Fruit fly (Drosophila melanogaster): ENCODE results near the gene CG3213.
A peak's percentile ranks its signal among the peaks of the same experiment; 100 is the strongest.

CG3213 gene

DNA sequence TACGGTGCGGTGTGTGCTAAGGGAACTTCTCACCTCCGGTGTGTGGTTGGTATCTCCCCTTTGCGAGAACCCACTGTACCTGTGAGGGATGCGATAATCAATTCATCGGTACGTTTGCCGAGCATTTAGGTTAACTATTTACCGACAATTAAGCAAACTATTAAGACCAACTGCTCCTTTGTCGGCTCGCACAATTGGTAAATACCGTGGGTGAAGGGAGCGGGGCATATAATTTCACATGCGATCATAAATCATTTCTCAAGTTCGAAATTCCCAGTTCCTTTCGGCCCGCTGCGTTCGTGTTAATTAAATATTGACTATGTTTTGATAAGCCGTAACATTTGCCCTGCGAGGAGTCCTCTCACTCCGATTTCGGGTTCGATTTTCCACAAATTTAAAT lies 29.4 kb upstream of the CG3213 start (continued):
- TF ChIP-seq zen (tag; optimal IDR thresholded peaks at IDR 0.05) (peak; percentile 41), B-H1 (GFP tag; IDR thresholded peaks at IDR 0.05) (no peak), CG1603 (tag; optimal IDR thresholded peaks at IDR 0.05) (peak; percentile 11), Dp (GFP tag; optimal IDR thresholded peaks at IDR 0.05) (no peak), CG2889 (GFP tag; IDR thresholded peaks at IDR 0.05) (no peak), CG8290 (GFP tag; optimal IDR thresholded peaks at IDR 0.05) (no peak), CG8290 (tag; optimal IDR thresholded peaks at IDR 0.05) (peak in 1 of 2 experiments; percentile 0), CG32532 (GFP tag; IDR thresholded peaks at IDR 0.05) (no peak), nerfin-1 (tag; optimal IDR thresholded peaks at IDR 0.05) (no peak), ken (GFP tag; IDR thresholded peaks at IDR 0.05) (no peak), CG34224 (GFP tag; IDR thresholded peaks at IDR 0.05; ENCODE audit: partially characterized antibody) (no peak), ap (GFP tag; IDR thresholded peaks at IDR 0.05) (no peak), Sox102F (GFP tag; optimal IDR thresholded peaks at IDR 0.05) (no peak), dm (GFP tag; optimal IDR thresholded peaks at IDR 0.05) (no peak), CG11398 (GFP tag; optimal IDR thresholded peaks at IDR 0.05) (no peak), org-1 (GFP tag; optimal IDR thresholded peaks at IDR 0.05) (peak; percentile 24), trem (tag; optimal IDR thresholded peaks at IDR 0.05) (no peak), grau (tag; optimal IDR thresholded peaks at IDR 0.05) (peak; percentile 76), insv (GFP tag; optimal IDR thresholded peaks at IDR 0.05) (no peak), Sry-β (GFP tag; optimal IDR thresholded peaks at IDR 0.05) (no peak), CG15696 (tag; optimal IDR thresholded peaks at IDR 0.05) (peak; percentile 87), CG13296 (GFP tag; optimal IDR thresholded peaks at IDR 0.05) (no peak), Ets97D (GFP tag; optimal IDR thresholded peaks at IDR 0.05) (no peak), eve (GFP tag; optimal IDR thresholded peaks at IDR 0.05) (no peak), Sry-δ (GFP tag; optimal IDR thresholded peaks at IDR 0.05) (no peak), mirr (GFP tag; optimal IDR thresholded peaks at IDR 0.05) (no peak), sima (GFP tag; optimal IDR thresholded peaks at IDR 0.05) (no peak), CG6272 (GFP tag; IDR thresholded peaks at IDR 0.05) (no peak), gsb-n (tag; optimal IDR thresholded peaks at IDR 0.05) (peak; percentile 28), CG33557 (GFP tag; optimal IDR thresholded peaks at IDR 0.05) (peak; percentile 49), vvl (GFP tag; IDR thresholded peaks at IDR 0.05) (no peak), Kr (GFP tag; optimal IDR thresholded peaks at IDR 0.05) (peak; percentile 79), fd96Cb (tag; optimal IDR thresholded peaks at IDR 0.05) (no peak), sens-2 (GFP tag; IDR thresholded peaks at IDR 0.05) (0 out of 2 replicates have a peak, but pooled peaks have one; percentile 12), tap (tag; optimal IDR thresholded peaks at IDR 0.05) (no peak), odd (GFP tag; optimal IDR thresholded peaks at IDR 0.05) (no peak)

DNA sequence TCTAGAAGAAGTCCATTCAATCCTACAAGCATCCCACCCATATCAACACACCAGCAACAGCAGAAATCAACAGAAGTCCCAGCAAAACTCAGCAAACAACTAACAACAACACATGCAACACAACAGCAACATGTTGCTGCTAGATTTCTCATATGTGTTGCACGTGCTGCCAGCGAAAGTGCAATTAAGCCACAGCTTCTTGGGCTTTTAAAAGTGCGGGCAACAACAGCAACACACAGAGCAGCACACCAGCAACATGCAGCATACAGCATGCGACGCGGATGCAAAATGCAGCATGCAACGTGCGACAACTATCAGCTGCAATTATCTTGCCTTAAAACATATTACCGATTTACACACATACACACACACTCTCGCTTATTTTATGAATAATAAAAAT lies 28.1 kb upstream of the CG3213 start:
- no peak for TF ChIP-seq CG8359 (GFP tag; optimal IDR thresholded peaks at IDR 0.05; ENCODE audit: borderline replicate concordance)
- TF ChIP-seq CG11456 (GFP tag; IDR thresholded peaks at IDR 0.05) = 0 out of 3 replicates have a peak, but pooled peaks have one; percentile 5
- no peak for TF ChIP-seq CG12769 (tag; optimal IDR thresholded peaks at IDR 0.05)
- peak; percentile 52 for TF ChIP-seq CG11504 (tag; optimal IDR thresholded peaks at IDR 0.05)
- no peak for TF ChIP-seq Lhr (GFP tag; optimal IDR thresholded peaks at IDR 0.05)

Data from whole organism, embryonic.